Fruit fly (Drosophila melanogaster) whole organism, prepupa: ENCODE measurements around the gene mfrn.
A peak's percentile ranks its signal among the peaks of the same experiment; 100 is the strongest.

ENCODE experiments used
- Blimp-1 ChIP-seq: fragments of 200-800 bp; sonication (Bioruptor generic); optimal IDR thresholded peaks from 3 replicates; lab custom pipeline; 2017; ENCODE audit warnings: missing biosample characterization, missing genetic modification characterization, mild to moderate bottlenecking, moderate library complexity, missing genetic modification reagents
- CG10631 ChIP-seq: fragments of 200-800 bp; sonication (Bioruptor generic); optimal IDR thresholded peaks from 2 replicates; lab custom pipeline; 2016; ENCODE audit warnings: missing biosample characterization, missing genetic modification characterization
- CG10669 ChIP-seq: fragments of 200-800 bp; sonication (Bioruptor generic); optimal IDR thresholded peaks from 3 replicates; lab custom pipeline; 2018; ENCODE audit warnings: missing biosample characterization, mild to moderate bottlenecking, missing genetic modification characterization, moderate library complexity
- CG11294 ChIP-seq: fragments of 200-800 bp; sonication (Bioruptor generic); IDR thresholded peaks from 2 replicates; pipeline ENCODE4 v1.3.6; 2022; ENCODE audit warnings: missing biosample characterization, missing genetic modification characterization
- CG15336 ChIP-seq: fragments of 200-800 bp; sonication (Bioruptor generic); IDR thresholded peaks from 2 replicates; pipeline ENCODE4 v1.3.6; 2022; ENCODE audit warnings: missing biosample characterization, missing genetic modification characterization
- CG1621 ChIP-seq: fragments of 200-800 bp; sonication (Bioruptor generic); optimal IDR thresholded peaks from 3 replicates; lab custom pipeline; 2018; ENCODE audit warnings: missing biosample characterization, mild to moderate bottlenecking, missing genetic modification characterization
- CG16779 ChIP-seq: fragments of 200-800 bp; sonication (Bioruptor generic); optimal IDR thresholded peaks from 3 replicates; lab custom pipeline; 2017; ENCODE audit warnings: missing biosample characterization, mild to moderate bottlenecking, missing genetic modification characterization
- CG3032 ChIP-seq: fragments of 200-800 bp; optimal IDR thresholded peaks from 2 replicates; lab custom pipeline; 2019; ENCODE audit warnings: missing biosample characterization, mild to moderate bottlenecking, missing genetic modification characterization, moderate library complexity
- CG31627 ChIP-seq: fragments of 200-800 bp; sonication (Bioruptor generic); optimal IDR thresholded peaks from 3 replicates; lab custom pipeline; 2016; ENCODE audit warnings: missing biosample characterization, missing genetic modification characterization
- CG32006 ChIP-seq: fragments of 200-800 bp; sonication (Bioruptor generic); optimal IDR thresholded peaks from 3 replicates; lab custom pipeline; 2017; ENCODE audit warnings: missing biosample characterization, mild to moderate bottlenecking, missing genetic modification characterization
- CG34406 ChIP-seq: fragments of 200-800 bp; sonication (Bioruptor generic); optimal IDR thresholded peaks from 3 replicates; lab custom pipeline; 2016; ENCODE audit warnings: missing biosample characterization, missing genetic modification characterization
- CG3919 ChIP-seq: fragments of 200-800 bp; sonication (Bioruptor generic); optimal IDR thresholded peaks from 3 replicates; lab custom pipeline; 2016; ENCODE audit warnings: missing biosample characterization, missing genetic modification characterization
- CG6163 ChIP-seq: fragments of 200-800 bp; sonication (Bioruptor generic); IDR thresholded peaks from 3 replicates; pipeline ENCODE4 v1.3.6; 2022; ENCODE audit warnings: missing biosample characterization, missing genetic modification characterization
- CG6276 ChIP-seq: fragments of 200-800 bp; sonication (Bioruptor generic); optimal IDR thresholded peaks from 2 replicates; lab custom pipeline; 2017; ENCODE audit warnings: missing biosample characterization, mild to moderate bottlenecking, missing genetic modification characterization
- CG6792 ChIP-seq: fragments of 200-800 bp; sonication (Bioruptor generic); optimal IDR thresholded peaks from 3 replicates; lab custom pipeline; 2016; ENCODE audit warnings: missing biosample characterization, missing genetic modification characterization
- CG6808 ChIP-seq: fragments of 200-800 bp; sonication (Bioruptor generic); optimal IDR thresholded peaks from 3 replicates; lab custom pipeline; 2017; ENCODE audit warnings: missing biosample characterization, missing genetic modification characterization, mild to moderate bottlenecking, moderate library complexity, missing genetic modification reagents
- CG6854 ChIP-seq: fragments of 200-800 bp; sonication (Bioruptor generic); optimal IDR thresholded peaks from 2 replicates; lab custom pipeline; 2017; ENCODE audit warnings: missing biosample characterization, mild to moderate bottlenecking, missing genetic modification characterization
- CG8119 ChIP-seq: fragments of 200-800 bp; sonication (Bioruptor generic); IDR thresholded peaks from 3 replicates; pipeline ENCODE4 v1.3.6; 2022; ENCODE audit warnings: missing biosample characterization, missing genetic modification characterization
- CG8319 ChIP-seq: fragments of 200-800 bp; sonication (Bioruptor generic); optimal IDR thresholded peaks from 3 replicates; lab custom pipeline; 2016; ENCODE audit warnings: missing biosample characterization, missing genetic modification characterization
- CG8632 ChIP-seq: fragments of 200-800 bp; sonication (Bioruptor generic); optimal IDR thresholded peaks from 3 replicates; lab custom pipeline; 2016; ENCODE audit warnings: missing biosample characterization, missing genetic modification characterization
- CG9139 ChIP-seq: fragments of 200-800 bp; sonication (Bioruptor generic); optimal IDR thresholded peaks from 3 replicates; lab custom pipeline; 2017; ENCODE audit warnings: missing biosample characterization, mild to moderate bottlenecking, missing genetic modification characterization
- Eip75B ChIP-seq: fragments of 200-800 bp; sonication (Bioruptor generic); optimal IDR thresholded peaks from 3 replicates; lab custom pipeline; 2016; ENCODE audit warnings: missing biosample characterization, missing genetic modification characterization
- Eip93F ChIP-seq: fragments of 200-800 bp; sonication (Bioruptor generic); optimal IDR thresholded peaks from 2 replicates; lab custom pipeline; 2016; ENCODE audit warnings: missing biosample characterization, mild to moderate bottlenecking, missing genetic modification characterization
- Ets21C ChIP-seq: fragments of 200-800 bp; sonication (Bioruptor generic); optimal IDR thresholded peaks from 3 replicates; lab custom pipeline; 2016; ENCODE audit warnings: missing biosample characterization, missing genetic modification characterization
- Ets96B ChIP-seq: fragments of 200-800 bp; optimal IDR thresholded peaks from 2 replicates; lab custom pipeline; 2019; ENCODE audit warnings: missing biosample characterization, mild to moderate bottlenecking, missing genetic modification characterization, moderate library complexity
- Gug ChIP-seq: fragments of 200-800 bp; sonication (Bioruptor generic); IDR thresholded peaks from 2 replicates; pipeline ENCODE4 v1.3.6; 2022; ENCODE audit warnings: missing biosample characterization, missing genetic modification characterization
- Hr38 ChIP-seq: sonication (Bioruptor generic); optimal IDR thresholded peaks from 2 replicates; lab custom pipeline; 2016; ENCODE audit warnings: missing biosample characterization, missing genetic modification characterization
- Hr39 ChIP-seq: fragments of 200-800 bp; sonication (Bioruptor generic); optimal IDR thresholded peaks from 2 replicates; lab custom pipeline; 2016; ENCODE audit warnings: missing biosample characterization, missing genetic modification characterization
- Lpt ChIP-seq: fragments of 200-800 bp; sonication (Bioruptor generic); optimal IDR thresholded peaks from 3 replicates; lab custom pipeline; 2016; ENCODE audit warnings: missing biosample characterization, missing genetic modification characterization
- Met ChIP-seq: fragments of 200-800 bp; sonication (Bioruptor generic); optimal IDR thresholded peaks from 3 replicates; lab custom pipeline; 2016; ENCODE audit warnings: missing biosample characterization, missing genetic modification characterization
- OdsH ChIP-seq: fragments of 200-800 bp; sonication (Bioruptor generic); optimal IDR thresholded peaks from 3 replicates; lab custom pipeline; 2016; ENCODE audit warnings: missing biosample characterization, missing genetic modification characterization
- Smox ChIP-seq: fragments of 200-800 bp; sonication (Bioruptor generic); optimal IDR thresholded peaks from 3 replicates; lab custom pipeline; 2016; ENCODE audit warnings: missing biosample characterization, missing genetic modification characterization
- Sox15 ChIP-seq: fragments of 200-800 bp; sonication (Bioruptor generic); optimal IDR thresholded peaks from 3 replicates; lab custom pipeline; 2016; ENCODE audit warnings: missing biosample characterization, missing genetic modification characterization
- achi ChIP-seq: fragments of 200-800 bp; sonication (Bioruptor generic); optimal IDR thresholded peaks from 3 replicates; lab custom pipeline; 2016; ENCODE audit warnings: missing biosample characterization, missing genetic modification characterization
- acj6 ChIP-seq: fragments of 200-800 bp; sonication (Bioruptor generic); optimal IDR thresholded peaks from 3 replicates; lab custom pipeline; 2016; ENCODE audit warnings: missing biosample characterization, missing genetic modification characterization
- cyc ChIP-seq: fragments of 200-800 bp; sonication (Bioruptor generic); optimal IDR thresholded peaks from 3 replicates; lab custom pipeline; 2016; ENCODE audit warnings: missing biosample characterization, missing genetic modification characterization
- dac ChIP-seq: fragments of 200-800 bp; sonication (Bioruptor generic); optimal IDR thresholded peaks from 2 replicates; lab custom pipeline; 2017; ENCODE audit warnings: missing biosample characterization, mild to moderate bottlenecking, missing genetic modification characterization
- dsx ChIP-seq: fragments of 200-800 bp; optimal IDR thresholded peaks from 3 replicates; lab custom pipeline; 2019; ENCODE audit warnings: missing biosample characterization, mild to moderate bottlenecking, missing genetic modification characterization, moderate library complexity; ENCODE audit not compliant: poor library complexity, severe bottlenecking
- eg ChIP-seq: fragments of 200-800 bp; sonication (Bioruptor generic); IDR thresholded peaks from 3 replicates; pipeline ENCODE4 v1.3.6; 2022; ENCODE audit warnings: missing biosample characterization, missing genetic modification characterization
- esn ChIP-seq: fragments of 200-800 bp; sonication (Bioruptor generic); optimal IDR thresholded peaks from 2 replicates; lab custom pipeline; 2016; ENCODE audit warnings: missing biosample characterization, mild to moderate bottlenecking, missing genetic modification characterization, moderate library complexity
- lz ChIP-seq: fragments of 200-800 bp; sonication (Bioruptor generic); optimal IDR thresholded peaks from 3 replicates; lab custom pipeline; 2016; ENCODE audit warnings: missing biosample characterization, missing genetic modification characterization
- net ChIP-seq: fragments of 200-800 bp; sonication (Bioruptor generic); optimal IDR thresholded peaks from 3 replicates; lab custom pipeline; 2016; ENCODE audit warnings: missing biosample characterization, missing genetic modification characterization
- pdm3 ChIP-seq: fragments of 200-800 bp; sonication (Bioruptor generic); optimal IDR thresholded peaks from 3 replicates; lab custom pipeline; 2016; ENCODE audit warnings: missing biosample characterization, missing genetic modification characterization
- salr ChIP-seq, 2 experiments: fragments of 200-800 bp; sonication (Bioruptor generic); optimal IDR thresholded peaks; 3 replicates each; lab custom pipeline; 2016 to 2018; ENCODE audit warnings: missing biosample characterization in 2 of 2, missing genetic modification characterization in 2 of 2, mild to moderate bottlenecking in 1 of 2
- spab ChIP-seq: fragments of 200-800 bp; sonication (Bioruptor generic); optimal IDR thresholded peaks from 2 replicates; lab custom pipeline; 2017; ENCODE audit warnings: missing biosample characterization, mild to moderate bottlenecking, missing genetic modification characterization, missing genetic modification reagents
- svp ChIP-seq: fragments of 200-800 bp; sonication (Bioruptor generic); peaks from one replicate; lab custom pipeline; 2016; ENCODE audit warnings: missing biosample characterization, missing genetic modification characterization
- topi ChIP-seq: fragments of 200-800 bp; sonication (Bioruptor generic); optimal IDR thresholded peaks from 3 replicates; lab custom pipeline; 2016; ENCODE audit warnings: missing biosample characterization, missing genetic modification characterization
- vri ChIP-seq: fragments of 200-800 bp; sonication (Bioruptor generic); optimal IDR thresholded peaks from 3 replicates; lab custom pipeline; 2016; ENCODE audit warnings: missing biosample characterization, mild to moderate bottlenecking, missing genetic modification characterization

Gene mfrn

dm6 chr3R:27919385-27919789, 28.4 kb downstream of the mfrn start, which contains the start of gene Boh1 (continued):
- TF ChIP-seq CG16779 (tag; lab: Kevin White, UChicago): no peak
- TF ChIP-seq CG8632 (GFP tag; lab: Kevin White, UChicago): no peak
- TF ChIP-seq OdsH: peak; percentile 29
- peak; percentile 13 for TF ChIP-seq CG10631 (GFP tag; lab: Kevin White, UChicago)
- no peak for TF ChIP-seq Eip93F
- peak; percentile 48 for TF ChIP-seq Met (GFP tag; lab: Kevin White, UChicago)
- TF ChIP-seq Smox: peak; percentile 33
- TF ChIP-seq CG10669 (GFP tag; lab: Kevin White, UChicago): no peak
- peak; percentile 66 for TF ChIP-seq dsx
- 0 out of 3 replicates have a peak, but pooled peaks have one; percentile 17 for TF ChIP-seq eg (GFP tag; lab: Robert Waterston, UW)
- peak; percentile 32 for TF ChIP-seq topi (GFP tag; lab: Kevin White, UChicago)
- TF ChIP-seq, all 60 proteins: peak for 21

DNA sequence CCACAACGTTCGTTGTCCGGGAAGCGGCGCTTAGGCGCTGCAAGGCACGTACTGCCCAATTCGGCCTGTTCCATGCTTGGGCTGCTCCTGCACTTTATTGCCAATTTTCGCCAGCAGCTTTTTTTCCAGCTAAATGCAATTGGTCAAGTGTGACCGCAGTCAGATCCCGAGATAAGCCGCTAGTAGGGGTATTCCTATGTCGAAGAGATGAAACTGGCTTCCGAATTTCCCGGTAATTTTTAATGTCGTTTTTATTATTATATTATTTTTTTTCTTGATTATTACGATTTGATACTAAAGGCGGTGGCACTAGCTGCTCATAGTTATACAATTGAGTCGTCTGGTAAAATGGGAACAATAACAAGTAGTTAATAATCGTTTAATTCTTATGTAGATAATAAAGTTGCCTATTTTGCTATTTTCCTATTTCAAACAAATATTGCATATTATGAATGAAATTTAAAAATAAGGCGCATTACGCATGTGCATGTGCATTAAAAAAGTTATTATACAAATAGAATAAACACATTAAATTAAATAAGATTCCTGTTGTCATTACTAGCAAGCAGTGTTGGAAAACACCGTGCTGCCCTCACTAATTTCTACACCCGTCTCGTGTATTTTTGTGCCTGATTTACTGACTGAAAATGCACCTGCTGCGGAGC, 31.3 kb downstream of the mfrn start, which contains the start of the genes CG5003 and mRpS22:
Gene CG5003, minus strand, starts transcription at position 162 of the 665 bp plus-strand sequence.
Gene mRpS22, plus strand, starts transcription at position 554 of the 665 bp plus-strand sequence.
- TF ChIP-seq Ets21C (GFP tag; lab: Kevin White, UChicago): peak; percentile 54
- TF ChIP-seq CG11294 (GFP tag; lab: Robert Waterston, UW): no peak; the same call in 1 of the 2 replicates
- peak; percentile 57 for TF ChIP-seq achi
- TF ChIP-seq CG34406 (GFP tag; lab: Kevin White, UChicago): peak; percentile 53
- TF ChIP-seq esn (GFP tag; lab: Kevin White, UChicago): peak; percentile 74
- no peak for TF ChIP-seq spab (GFP tag; lab: Kevin White, UChicago)
- no peak for TF ChIP-seq CG9139 (GFP tag; lab: Kevin White, UChicago)
- TF ChIP-seq CG8319 (GFP tag; lab: Kevin White, UChicago): peak; percentile 12
- peak; percentile 32 for TF ChIP-seq CG10669 (GFP tag; lab: Kevin White, UChicago)
- 0 out of 3 replicates have a peak, but pooled peaks have one; percentile 50 for TF ChIP-seq eg (GFP tag; lab: Robert Waterston, UW)
- no peak for TF ChIP-seq CG1621 (tag; lab: Kevin White, UChicago)
- peak; percentile 12 for TF ChIP-seq Ets96B (tag; lab: Kevin White, UChicago)
- TF ChIP-seq dac (GFP tag; lab: Kevin White, UChicago): no peak
- TF ChIP-seq CG31627 (GFP tag; lab: Kevin White, UChicago): peak; percentile 65
- TF ChIP-seq Sox15 (GFP tag; lab: Kevin White, UChicago): peak; percentile 45
- peak; percentile 11 for TF ChIP-seq Lpt (GFP tag; lab: Kevin White, UChicago)
- TF ChIP-seq svp (GFP tag; lab: Kevin White, UChicago): peak; percentile 64
- peak; percentile 60 for TF ChIP-seq Met (GFP tag; lab: Kevin White, UChicago)
- TF ChIP-seq OdsH: peak; percentile 68
- TF ChIP-seq CG3032 (tag; lab: Kevin White, UChicago): peak; percentile 61
- peak; percentile 66 for TF ChIP-seq CG32006 (GFP tag; lab: Kevin White, UChicago)
- no peak for TF ChIP-seq CG15336
- peak; percentile 49 for TF ChIP-seq cyc (GFP tag; lab: Kevin White, UChicago)
- peak; percentile 39 for TF ChIP-seq net
- peak; percentile 44 for TF ChIP-seq CG6808 (GFP tag; lab: Kevin White, UChicago)
- no peak for TF ChIP-seq vri
- TF ChIP-seq Hr38 (GFP tag; lab: Kevin White, UChicago): no peak
- TF ChIP-seq acj6 (GFP tag; lab: Kevin White, UChicago): peak; percentile 58
- no peak for TF ChIP-seq dsx
- TF ChIP-seq CG6792 (GFP tag; lab: Kevin White, UChicago): peak; percentile 29
- peak; percentile 54 for TF ChIP-seq Hr39 (GFP tag; lab: Kevin White, UChicago)
- no peak for TF ChIP-seq CG6854 (GFP tag; lab: Kevin White, UChicago)
- TF ChIP-seq CG6276 (GFP tag; lab: Kevin White, UChicago): no peak
- peak; percentile 66 for TF ChIP-seq CG3919 (GFP tag; lab: Kevin White, UChicago)
- peak; percentile 56 for TF ChIP-seq Smox
- TF ChIP-seq Blimp-1: no peak
- peak; percentile 56 for TF ChIP-seq pdm3 (GFP tag; lab: Kevin White, UChicago)
- peak in 1 of 2 experiments; percentile 59 for TF ChIP-seq salr (GFP tag; optimal IDR thresholded peaks at IDR 0.05; lab: Kevin White, UChicago)
- TF ChIP-seq Eip75B (GFP tag; lab: Kevin White, UChicago): peak; percentile 48
- TF ChIP-seq Gug (GFP tag; lab: Robert Waterston, UW): peak; percentile 31; the same call in 1 of the 2 replicates
- no peak for TF ChIP-seq CG8632 (GFP tag; lab: Kevin White, UChicago)
- TF ChIP-seq CG8119 (GFP tag; lab: Robert Waterston, UW): no peak
- peak; percentile 59 for TF ChIP-seq lz (GFP tag; lab: Kevin White, UChicago)
- 0 out of 3 replicates have a peak, but pooled peaks have one; percentile 37 for TF ChIP-seq CG6163 (GFP tag; lab: Robert Waterston, UW)
